Fruit fly (Drosophila melanogaster) whole organism, embryonic: ENCODE results near the gene Paris.

Experiments
- Abd-B ChIP-seq: fragments of 200-800 bp; sonication (Bioruptor generic); optimal IDR thresholded peaks from 2 replicates; lab custom pipeline; 2018; ENCODE audit warnings: missing biosample characterization, mild to moderate bottlenecking, missing genetic modification characterization, moderate library complexity
- Adf1 ChIP-seq: fragments of 200-800 bp; sonication (Bioruptor generic); IDR thresholded peaks from 2 replicates; pipeline ENCODE4 v1.3.6; 2022; ENCODE audit warnings: missing biosample characterization, missing genetic modification characterization
- Atf-2 ChIP-seq: fragments of 200-800 bp; sonication (Bioruptor generic); optimal IDR thresholded peaks from 2 replicates; lab custom pipeline; 2016; ENCODE audit warnings: missing biosample characterization, missing genetic modification characterization
- Bgb ChIP-seq: fragments of 200-800 bp; sonication (Bioruptor generic); IDR thresholded peaks from 2 replicates; pipeline ENCODE4 v1.3.6; 2022; ENCODE audit warnings: missing biosample characterization, missing genetic modification characterization; ENCODE audit not compliant: partially characterized antibody
- CG10654 ChIP-seq: fragments of 200-800 bp; sonication (Bioruptor generic); optimal IDR thresholded peaks from 2 replicates; lab custom pipeline; 2016; ENCODE audit warnings: missing biosample characterization, missing genetic modification characterization
- CG11398 ChIP-seq: fragments of 200-800 bp; sonication (Bioruptor generic); optimal IDR thresholded peaks from 2 replicates; lab custom pipeline; 2016; ENCODE audit warnings: missing biosample characterization, missing genetic modification characterization
- CG12104 ChIP-seq: fragments of 200-800 bp; sonication (Bioruptor generic); optimal IDR thresholded peaks from 3 replicates; lab custom pipeline; 2016; ENCODE audit warnings: missing biosample characterization, missing genetic modification characterization
- CG13424 ChIP-seq: fragments of 200-800 bp; sonication (Bioruptor generic); optimal IDR thresholded peaks from 2 replicates; lab custom pipeline; 2019; ENCODE audit warnings: missing biosample characterization, mild to moderate bottlenecking, missing genetic modification characterization, moderate library complexity
- CG13624 ChIP-seq: fragments of 200-800 bp; sonication (Bioruptor generic); optimal IDR thresholded peaks from 2 replicates; lab custom pipeline; 2016; ENCODE audit warnings: missing biosample characterization, missing genetic modification characterization
- CG15073 ChIP-seq: fragments of 200-800 bp; sonication (Bioruptor generic); optimal IDR thresholded peaks from 2 replicates; lab custom pipeline; 2016; ENCODE audit warnings: missing biosample characterization, missing genetic modification characterization
- CG1529 ChIP-seq: fragments of 200-800 bp; sonication (Bioruptor generic); optimal IDR thresholded peaks from 3 replicates; lab custom pipeline; 2018; ENCODE audit warnings: missing biosample characterization, missing genetic modification characterization
- CG15514 ChIP-seq: fragments of 200-800 bp; sonication (Bioruptor generic); optimal IDR thresholded peaks from 3 replicates; lab custom pipeline; 2017; ENCODE audit warnings: missing biosample characterization, missing genetic modification characterization, mild to moderate bottlenecking, moderate library complexity, missing genetic modification reagents
- CG1603 ChIP-seq: fragments of 200-800 bp; sonication (Bioruptor generic); optimal IDR thresholded peaks from 2 replicates; lab custom pipeline; 2019; ENCODE audit warnings: missing biosample characterization, mild to moderate bottlenecking, missing genetic modification characterization, moderate library complexity
- CG2116 ChIP-seq: fragments of 200-800 bp; sonication (Bioruptor generic); optimal IDR thresholded peaks from 3 replicates; lab custom pipeline; 2018; ENCODE audit warnings: missing biosample characterization, mild to moderate bottlenecking, missing genetic modification characterization
- CG2199 ChIP-seq: fragments of 200-800 bp; sonication (Bioruptor generic); IDR thresholded peaks from 3 replicates; pipeline ENCODE4 v1.3.6; 2022; ENCODE audit warnings: missing biosample characterization, missing genetic modification characterization
- CG2678 ChIP-seq: fragments of 200-800 bp; sonication (Bioruptor generic); optimal IDR thresholded peaks from 3 replicates; lab custom pipeline; 2019; ENCODE audit warnings: missing biosample characterization, mild to moderate bottlenecking, missing genetic modification characterization, moderate library complexity
- CG34224 ChIP-seq: fragments of 200-800 bp; sonication (Bioruptor generic); IDR thresholded peaks from 3 replicates; pipeline ENCODE4 v1.3.6; 2022; ENCODE audit warnings: missing biosample characterization, missing genetic modification characterization; ENCODE audit not compliant: partially characterized antibody
- CG4424 ChIP-seq: fragments of 200-800 bp; sonication (Bioruptor generic); optimal IDR thresholded peaks from 3 replicates; lab custom pipeline; 2016; ENCODE audit warnings: missing biosample characterization, missing genetic modification characterization
- CG4820 ChIP-seq: fragments of 200-800 bp; sonication (Bioruptor generic); optimal IDR thresholded peaks from 3 replicates; lab custom pipeline; 2016; ENCODE audit warnings: missing biosample characterization, missing genetic modification characterization
- CG6175 ChIP-seq: fragments of 200-800 bp; sonication (Bioruptor generic); IDR thresholded peaks from 3 replicates; pipeline ENCODE4 v1.3.6; 2022; ENCODE audit warnings: missing biosample characterization, missing genetic modification characterization
- CG6254 ChIP-seq: fragments of 200-800 bp; sonication (Bioruptor generic); optimal IDR thresholded peaks from 3 replicates; lab custom pipeline; 2017; ENCODE audit warnings: mild to moderate bottlenecking, missing biosample characterization, missing genetic modification reagents, missing genetic modification characterization
- CG6854 ChIP-seq: fragments of 200-800 bp; sonication (Bioruptor generic); optimal IDR thresholded peaks from 3 replicates; lab custom pipeline; 2017; ENCODE audit warnings: missing biosample characterization, mild to moderate bottlenecking, missing genetic modification characterization
- D19A ChIP-seq: fragments of 200-800 bp; optimal IDR thresholded peaks from 3 replicates; lab custom pipeline; 2019; ENCODE audit warnings: missing biosample characterization, mild to moderate bottlenecking, missing genetic modification characterization, moderate library complexity
- Dek ChIP-seq: fragments of 200-800 bp; sonication (Bioruptor generic); optimal IDR thresholded peaks from 3 replicates; lab custom pipeline; 2019; ENCODE audit warnings: missing biosample characterization, mild to moderate bottlenecking, missing genetic modification characterization, moderate library complexity
- E2f1 ChIP-seq: fragments of 200-800 bp; sonication (Bioruptor generic); IDR thresholded peaks from 2 replicates; pipeline ENCODE4 v1.3.6; 2022; ENCODE audit warnings: missing biosample characterization, missing genetic modification characterization
- Ets97D ChIP-seq: fragments of 200-800 bp; sonication (Bioruptor generic); optimal IDR thresholded peaks from 3 replicates; lab custom pipeline; 2016; ENCODE audit warnings: missing biosample characterization, missing genetic modification characterization
- Gug ChIP-seq: fragments of 200-800 bp; sonication (Bioruptor generic); IDR thresholded peaks from 4 replicates; pipeline ENCODE4 v1.3.6; 2022; ENCODE audit warnings: missing biosample characterization, missing genetic modification characterization
- HmgZ ChIP-seq: fragments of 200-800 bp; sonication (Bioruptor generic); optimal IDR thresholded peaks from 2 replicates; lab custom pipeline; 2018; ENCODE audit warnings: missing biosample characterization, mild to moderate bottlenecking, missing genetic modification characterization
- Hsf ChIP-seq: fragments of 200-800 bp; sonication (Bioruptor generic); optimal IDR thresholded peaks from 3 replicates; lab custom pipeline; 2016; ENCODE audit warnings: missing biosample characterization, missing genetic modification characterization
- Med ChIP-seq: fragments of 200-800 bp; sonication (Bioruptor generic); peaks from one replicate; lab custom pipeline; 2016; ENCODE audit warnings: missing biosample characterization, missing genetic modification characterization, mild to moderate bottlenecking, inconsistent platforms, moderate library complexity
- Neu2 ChIP-seq: fragments of 200-800 bp; sonication (Bioruptor generic); optimal IDR thresholded peaks from 3 replicates; lab custom pipeline; 2016; ENCODE audit warnings: missing biosample characterization, missing genetic modification characterization, borderline replicate concordance
- NfI ChIP-seq: fragments of 200-800 bp; sonication (Bioruptor generic); optimal IDR thresholded peaks from 3 replicates; lab custom pipeline; 2018; ENCODE audit warnings: missing biosample characterization, mild to moderate bottlenecking, missing genetic modification characterization, moderate library complexity
- Spps ChIP-seq: fragments of 200-800 bp; sonication (Bioruptor generic); optimal IDR thresholded peaks from 2 replicates; lab custom pipeline; 2018; ENCODE audit warnings: missing biosample characterization, mild to moderate bottlenecking, missing genetic modification characterization
- Vsx1 ChIP-seq: fragments of 200-800 bp; sonication (Bioruptor generic); optimal IDR thresholded peaks from 2 replicates; lab custom pipeline; 2017; ENCODE audit warnings: missing biosample characterization, mild to moderate bottlenecking, missing genetic modification characterization, missing genetic modification reagents
- bcd ChIP-seq: fragments of 200-800 bp; sonication (Bioruptor generic); optimal IDR thresholded peaks from 2 replicates; lab custom pipeline; 2017; ENCODE audit warnings: missing biosample characterization, mild to moderate bottlenecking, missing genetic modification characterization
- cato ChIP-seq: fragments of 200-800 bp; sonication (Bioruptor generic); optimal IDR thresholded peaks from 2 replicates; lab custom pipeline; 2016; ENCODE audit warnings: missing biosample characterization, missing genetic modification characterization, borderline replicate concordance
- caup ChIP-seq: fragments of 200-800 bp; sonication (Bioruptor generic); optimal IDR thresholded peaks from 3 replicates; lab custom pipeline; 2017; ENCODE audit warnings: missing biosample characterization, mild to moderate bottlenecking, missing genetic modification characterization, moderate library complexity; ENCODE audit not compliant: severe bottlenecking
- chn ChIP-seq: fragments of 200-800 bp; sonication (Bioruptor generic); optimal IDR thresholded peaks from 2 replicates; lab custom pipeline; 2016; ENCODE audit warnings: missing biosample characterization, missing genetic modification characterization
- dmrt99B ChIP-seq: fragments of 200-800 bp; sonication (Bioruptor generic); optimal IDR thresholded peaks from 2 replicates; lab custom pipeline; 2018; ENCODE audit warnings: missing biosample characterization, mild to moderate bottlenecking, missing genetic modification characterization, moderate library complexity
- grau ChIP-seq: fragments of 200-800 bp; optimal IDR thresholded peaks from 3 replicates; lab custom pipeline; 2019; ENCODE audit warnings: missing biosample characterization, mild to moderate bottlenecking, missing genetic modification characterization, moderate library complexity
- gro ChIP-seq: fragments of 200-800 bp; sonication (Bioruptor generic); optimal IDR thresholded peaks from 2 replicates; lab custom pipeline; 2016; ENCODE audit warnings: missing biosample characterization, missing genetic modification characterization
- gsb ChIP-seq: fragments of 200-800 bp; sonication (Bioruptor generic); IDR thresholded peaks from 2 replicates; pipeline ENCODE4 v1.3.6; 2022; ENCODE audit warnings: missing biosample characterization, missing genetic modification characterization
- nerfin-2 ChIP-seq: fragments of 200-800 bp; sonication (Bioruptor generic); IDR thresholded peaks from 2 replicates; pipeline ENCODE4 v1.3.6; 2022; ENCODE audit warnings: missing biosample characterization, missing genetic modification characterization; ENCODE audit not compliant: partially characterized antibody
- rib ChIP-seq: fragments of 200-800 bp; sonication (Bioruptor generic); IDR thresholded peaks from 2 replicates; pipeline ENCODE4 v1.3.6; 2022; ENCODE audit warnings: missing biosample characterization, missing genetic modification characterization
- sens ChIP-seq: fragments of 200-800 bp; sonication (Bioruptor generic); peaks from one replicate; lab custom pipeline; 2016; ENCODE audit warnings: missing biosample characterization, missing genetic modification characterization
- stc ChIP-seq: fragments of 200-800 bp; sonication (Bioruptor generic); IDR thresholded peaks from 2 replicates; pipeline ENCODE4 v1.3.6; 2022; ENCODE audit warnings: missing biosample characterization, missing genetic modification characterization
- tap ChIP-seq: fragments of 200-800 bp; optimal IDR thresholded peaks from 3 replicates; lab custom pipeline; 2019; ENCODE audit warnings: missing biosample characterization, mild to moderate bottlenecking, missing genetic modification characterization, moderate library complexity
- zf30C ChIP-seq: fragments of 200-800 bp; sonication (Bioruptor generic); optimal IDR thresholded peaks from 3 replicates; lab custom pipeline; 2018; ENCODE audit warnings: missing biosample characterization, mild to moderate bottlenecking, missing genetic modification characterization

Gene Paris

DNA sequence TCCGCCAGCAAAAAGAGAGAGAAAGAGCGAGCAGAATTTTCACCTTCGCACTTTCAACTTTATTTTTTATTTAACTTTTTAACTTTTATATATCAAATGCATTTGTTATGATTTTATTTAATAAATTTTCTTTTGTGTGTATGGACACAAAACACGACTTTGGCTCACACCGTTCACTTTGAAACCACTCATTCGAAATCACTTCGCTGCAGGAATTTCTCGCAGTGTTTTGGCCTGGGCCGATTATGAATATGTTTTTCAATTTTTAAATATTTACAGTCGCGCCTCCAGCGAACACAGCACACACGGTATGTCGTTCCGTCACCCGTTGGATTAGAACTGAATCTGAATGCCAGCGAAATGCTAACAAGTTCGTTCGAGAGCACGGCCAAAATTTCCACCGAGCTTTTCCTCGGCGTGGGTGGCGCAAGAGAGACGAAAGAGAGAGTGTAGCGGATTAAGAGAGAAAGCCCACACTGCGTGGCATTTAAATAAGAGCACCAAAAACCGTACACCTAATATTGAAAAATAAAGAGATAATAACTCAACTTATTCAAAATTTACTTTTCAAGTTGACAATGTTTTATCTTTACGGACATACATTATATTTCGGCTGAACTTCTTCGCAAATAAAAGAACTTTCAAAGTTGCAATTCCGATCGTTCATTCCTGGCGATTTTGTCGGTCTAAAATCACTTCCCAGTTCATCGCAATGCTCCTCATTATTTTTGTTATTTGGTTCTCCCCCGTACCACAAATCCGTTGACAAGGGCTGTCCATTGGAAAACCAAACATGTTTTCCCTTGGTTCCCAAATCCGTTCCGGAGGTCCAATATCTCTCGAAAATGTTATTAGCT is 22.3 kb upstream of the Paris start, which contains the start of gene CG15431 (continued):
- TF ChIP-seq E2f1 (GFP tag; lab: Robert Waterston, UW) = peak; percentile 60
- TF ChIP-seq stc (GFP tag; lab: Robert Waterston, UW) = peak; percentile 31; the same call in 1 of the 2 replicates
- TF ChIP-seq grau (tag; lab: Kevin White, UChicago) = peak; percentile 61
- no peak for TF ChIP-seq CG11398 (GFP tag; lab: Kevin White, UChicago)
- TF ChIP-seq CG6254 (GFP tag; lab: Kevin White, UChicago) = peak; percentile 8
- peak; percentile 58 for TF ChIP-seq bcd (GFP tag; lab: Kevin White, UChicago)
- TF ChIP-seq CG1603 (tag; lab: Kevin White, UChicago) = peak; percentile 27
- peak; percentile 43 for TF ChIP-seq CG10654 (GFP tag; lab: Kevin White, UChicago)
- TF ChIP-seq Med = peak; percentile 94
- TF ChIP-seq cato (GFP tag; lab: Kevin White, UChicago) = no peak
- peak; percentile 42 for TF ChIP-seq gro (GFP tag; lab: Kevin White, UChicago)
- TF ChIP-seq CG2199 (GFP tag; lab: Robert Waterston, UW) = no peak; the same call in 2 of the 3 replicates
- peak; percentile 67 for TF ChIP-seq NfI (GFP tag; lab: Kevin White, UChicago)
- peak; percentile 82 for TF ChIP-seq sens (GFP tag; lab: Kevin White, UChicago)
- TF ChIP-seq gsb (GFP tag; lab: Robert Waterston, UW) = peak; percentile 29; the same call in 1 of the 2 replicates
- peak; percentile 51 for TF ChIP-seq CG6854 (GFP tag; lab: Kevin White, UChicago)
- TF ChIP-seq CG6175 (GFP tag; lab: Robert Waterston, UW) = no peak
- peak; percentile 69 for TF ChIP-seq CG2678 (tag; lab: Kevin White, UChicago)
- peak; percentile 42; the same call in 1 of the 2 replicates for TF ChIP-seq Adf1 (GFP tag; lab: Robert Waterston, UW)
- TF ChIP-seq zf30C (GFP tag; lab: Kevin White, UChicago) = peak; percentile 67
- TF ChIP-seq Dek (tag; lab: Kevin White, UChicago) = peak; percentile 68
- no peak for TF ChIP-seq CG15073 (GFP tag; lab: Kevin White, UChicago)
- peak; percentile 24 for TF ChIP-seq HmgZ (tag; lab: Kevin White, UChicago)
- TF ChIP-seq Spps (tag; lab: Kevin White, UChicago) = no peak
- no peak for TF ChIP-seq Vsx1 (GFP tag; lab: Kevin White, UChicago)
- TF ChIP-seq CG2116 (GFP tag; lab: Kevin White, UChicago) = peak; percentile 13
- TF ChIP-seq caup (GFP tag; lab: Kevin White, UChicago) = peak; percentile 70
- TF ChIP-seq Atf-2 = no peak
- peak; percentile 65 for TF ChIP-seq rib (GFP tag; lab: Robert Waterston, UW)
- TF ChIP-seq CG15514 = peak; percentile 69
- no peak for TF ChIP-seq Abd-B (GFP tag; lab: Kevin White, UChicago)
- peak; percentile 73 for TF ChIP-seq dmrt99B
- no peak for TF ChIP-seq nerfin-2
- peak; percentile 29 for TF ChIP-seq CG12104
- TF ChIP-seq CG13424 (tag; lab: Kevin White, UChicago) = peak; percentile 44
- TF ChIP-seq Ets97D (GFP tag; lab: Kevin White, UChicago) = no peak
- peak; percentile 24 for TF ChIP-seq tap (tag; lab: Kevin White, UChicago)
- peak; percentile 25 for TF ChIP-seq CG4820
- TF ChIP-seq CG13624 (GFP tag; lab: Kevin White, UChicago) = peak; percentile 25
- peak; percentile 33; the same call in 1 of the 4 replicates for TF ChIP-seq Gug
- peak; percentile 14 for TF ChIP-seq chn (GFP tag; lab: Kevin White, UChicago)
- peak; percentile 17 for TF ChIP-seq CG4424 (GFP tag; lab: Kevin White, UChicago)
- no peak for TF ChIP-seq CG34224 (GFP tag; lab: Robert Waterston, UW)
- no peak for TF ChIP-seq CG1529 (GFP tag; lab: Kevin White, UChicago)
- TF ChIP-seq Bgb (GFP tag; lab: Robert Waterston, UW) = peak; percentile 49; the same call in 1 of the 2 replicates
- TF ChIP-seq Hsf (GFP tag; lab: Kevin White, UChicago) = peak; percentile 33
- no peak for TF ChIP-seq Neu2 (GFP tag; lab: Kevin White, UChicago)
- no peak for TF ChIP-seq D19A (tag; lab: Kevin White, UChicago)
